Fruit fly (Drosophila melanogaster) S2 (cell line): Measurements from ENCODE around the gene Tet.

Experiments
- CG8478 ChIP-seq: fragments of >200 bp; optimal IDR thresholded peaks from 2 replicates; lab custom pipeline; 2018
- CTCF ChIP-seq, 2 experiments: fragments of >200 bp; optimal IDR thresholded peaks; 2 replicates each; lab custom pipeline; 2018

The Tet gene

dm6 chr3L:2808278-2808892 is 70.6 kb downstream of the Tet start:
- TF ChIP-seq CG8478 (lab: Kevin White, UChicago) (no peak), CTCF (optimal IDR thresholded peaks at IDR 0.05; lab: Kevin White, UChicago) (no peak)

- TF ChIP-seq CTCF (optimal IDR thresholded peaks at IDR 0.05; lab: Kevin White, UChicago) = no peak
- no peak for TF ChIP-seq CG8478 (lab: Kevin White, UChicago)
These were observed 71.6 kb downstream of the Tet start for dm6 chr3L:2807376-2807775.

- TF ChIP-seq CG8478 (lab: Kevin White, UChicago) (no peak), CTCF (optimal IDR thresholded peaks at IDR 0.05; lab: Kevin White, UChicago) (no peak)
These were observed 72.9 kb downstream of the Tet start for dm6 chr3L:2805956-2806527.

- no peak for TF ChIP-seq CTCF (optimal IDR thresholded peaks at IDR 0.05; lab: Kevin White, UChicago)
- no peak for TF ChIP-seq CG8478 (lab: Kevin White, UChicago)
These were observed 73.6 kb downstream of the Tet start for dm6 chr3L:2805137-2805955.

dm6 chr3L:2802085-2802484 is 76.9 kb downstream of the Tet start:
- TF ChIP-seq CG8478 (lab: Kevin White, UChicago) = no peak
- no peak for TF ChIP-seq CTCF (optimal IDR thresholded peaks at IDR 0.05; lab: Kevin White, UChicago)

- TF ChIP-seq CG8478 (lab: Kevin White, UChicago) (no peak), CTCF (optimal IDR thresholded peaks at IDR 0.05; lab: Kevin White, UChicago) (no peak)
These were observed 77.6 kb downstream of the Tet start for dm6 chr3L:2801376-2801775.

- TF ChIP-seq CG8478 (lab: Kevin White, UChicago) = no peak
- no peak for TF ChIP-seq CTCF (optimal IDR thresholded peaks at IDR 0.05; lab: Kevin White, UChicago)
These were observed 78.6 kb downstream of the Tet start for dm6 chr3L:2800329-2800728.

- TF ChIP-seq CTCF (optimal IDR thresholded peaks at IDR 0.05; lab: Kevin White, UChicago) (no peak), CG8478 (lab: Kevin White, UChicago) (no peak)
These were observed 79.8 kb downstream of the Tet start for dm6 chr3L:2799110-2799618.

- TF ChIP-seq CG8478 (lab: Kevin White, UChicago) (no peak), CTCF (optimal IDR thresholded peaks at IDR 0.05; lab: Kevin White, UChicago) (no peak)
These were observed 80.4 kb downstream of the Tet start for dm6 chr3L:2798463-2798993.

dm6 chr3L:2796242-2796641 is 82.7 kb downstream of the Tet start:
- TF ChIP-seq CG8478 (lab: Kevin White, UChicago) = no peak
- no peak for TF ChIP-seq CTCF (optimal IDR thresholded peaks at IDR 0.05; lab: Kevin White, UChicago)

dm6 chr3L:2795363-2795957 is 83.5 kb downstream of the Tet start:
- TF ChIP-seq CG8478 (lab: Kevin White, UChicago) (no peak), CTCF (optimal IDR thresholded peaks at IDR 0.05; lab: Kevin White, UChicago) (no peak)

- TF ChIP-seq CG8478 (lab: Kevin White, UChicago) (no peak), CTCF (optimal IDR thresholded peaks at IDR 0.05; lab: Kevin White, UChicago) (no peak)
These were observed 93.0 kb downstream of the Tet start for dm6 chr3L:2785941-2786340.

dm6 chr3L:2782678-2783027 is 96.3 kb downstream of the Tet start:
- no peak for TF ChIP-seq CTCF (optimal IDR thresholded peaks at IDR 0.05; lab: Kevin White, UChicago)
- TF ChIP-seq CG8478 (lab: Kevin White, UChicago) = no peak

dm6 chr3L:2781991-2782677 is 96.8 kb downstream of the Tet start, which contains the start of gene Pgant6:
Gene Pgant6 (plus strand): TSS chr3L:2782255.
- TF ChIP-seq CG8478 (lab: Kevin White, UChicago) = no peak
- TF ChIP-seq CTCF (optimal IDR thresholded peaks at IDR 0.05; lab: Kevin White, UChicago) = no peak
